Worm (Caenorhabditis elegans): ENCODE measurements around the gene F27D9.12.

ce11 chrX:7662532-7662931 lies 5.8 kb upstream of the F27D9.12 start:
- TF ChIP-seq cog-1 (tag; optimal IDR thresholded peaks at IDR 0.05) (no peak), ztf-23 (GFP tag; IDR thresholded peaks at IDR 0.05) (no peak), T22C8.4 (GFP tag; IDR thresholded peaks at IDR 0.05) (no peak), klf-2 (GFP tag; conservative IDR thresholded peaks at IDR 0.05) (no peak), flt-1 (GFP tag; IDR thresholded peaks at IDR 0.05) (no peak), tab-1 (GFP tag; IDR thresholded peaks at IDR 0.05) (no peak), ztf-29 (GFP tag; IDR thresholded peaks at IDR 0.05) (no peak), ref-1 (GFP tag; conservative IDR thresholded peaks at IDR 0.05) (no peak)
